Fruit fly (Drosophila melanogaster): ENCODE measurements around the gene aurA.

aurA gene

dm6 chr3R:11969217-11969616, 6.3 kb downstream of the aurA start (continued):
- TF ChIP-seq CG14014 (GFP tag; IDR thresholded peaks at IDR 0.05) (0 out of 2 replicates have a peak, but pooled peaks have one; percentile 18), MESR4 (GFP tag; optimal IDR thresholded peaks at IDR 0.05) (no peak), Ravus (GFP tag; IDR thresholded peaks at IDR 0.05) (no peak), lilli (GFP tag; optimal IDR thresholded peaks at IDR 0.05) (peak; percentile 23), row (GFP tag; IDR thresholded peaks at IDR 0.05) (peak; percentile 45; the same call in 2 of the 3 replicates), Ets97D (GFP tag; optimal IDR thresholded peaks at IDR 0.05) (no peak), Hr51 (GFP tag; optimal IDR thresholded peaks at IDR 0.05) (peak in 1 of 2 experiments; percentile 18), CG9876 (GFP tag; optimal IDR thresholded peaks at IDR 0.05) (no peak)

dm6 chr3R:11971394-11971793, 8.5 kb downstream of the aurA start, which contains the start of gene GC2:
Gene GC2 (plus strand): TSS chr3R:11971694.
- TF ChIP-seq so (GFP tag; IDR thresholded peaks at IDR 0.05) (no peak), insv (GFP tag; optimal IDR thresholded peaks at IDR 0.05) (no peak), yki (optimal IDR thresholded peaks at IDR 0.05) (no peak), Dip2 (GFP tag; IDR thresholded peaks at IDR 0.05) (no peak), Eip74EF (GFP tag; optimal IDR thresholded peaks at IDR 0.05) (no peak), CG17829 (tag; optimal IDR thresholded peaks at IDR 0.05) (no peak), CG9932 (GFP tag; IDR thresholded peaks at IDR 0.05) (no peak), Scr (GFP tag; IDR thresholded peaks at IDR 0.05; ENCODE audit: partially characterized antibody) (no peak), CG8944 (GFP tag; optimal IDR thresholded peaks at IDR 0.05) (no peak), CG2889 (GFP tag; IDR thresholded peaks at IDR 0.05) (no peak), CG13775 (GFP tag; optimal IDR thresholded peaks at IDR 0.05) (no peak), CG31365 (tag; optimal IDR thresholded peaks at IDR 0.05) (no peak), tx (GFP tag; optimal IDR thresholded peaks at IDR 0.05) (no peak), CG10462 (GFP tag; optimal IDR thresholded peaks at IDR 0.05) (no peak), CG17186 (GFP tag; optimal IDR thresholded peaks at IDR 0.05) (no peak), CG4424 (GFP tag; optimal IDR thresholded peaks at IDR 0.05) (no peak)

- TF ChIP-seq CG12299 (tag; optimal IDR thresholded peaks at IDR 0.05) (no peak), CG17359 (tag; optimal IDR thresholded peaks at IDR 0.05) (no peak), CG6272 (GFP tag; IDR thresholded peaks at IDR 0.05) (no peak), CG15479 (GFP tag; optimal IDR thresholded peaks at IDR 0.05) (no peak), Med (GFP tag) (peak; percentile 35), trh (GFP tag; optimal IDR thresholded peaks at IDR 0.05) (no peak), caup (GFP tag; optimal IDR thresholded peaks at IDR 0.05; ENCODE audit: severe bottlenecking) (no peak), knrl (GFP tag; IDR thresholded peaks at IDR 0.05; ENCODE audit: partially characterized antibody) (no peak), zfh1 (GFP tag; IDR thresholded peaks at IDR 0.05) (no peak), fru (optimal IDR thresholded peaks at IDR 0.05) (no peak), CG14441 (GFP tag; IDR thresholded peaks at IDR 0.05) (no peak), GATAe (GFP tag; conservative IDR thresholded peaks at IDR 0.05) (no peak), Bgb (GFP tag; IDR thresholded peaks at IDR 0.05; ENCODE audit: partially characterized antibody) (0 out of 2 replicates have a peak, but pooled peaks have one; percentile 10), Dad (GFP tag; optimal IDR thresholded peaks at IDR 0.05) (no peak)
These were observed 10.9 kb downstream of the aurA start for dm6 chr3R:11973826-11974225.

dm6 chr3R:11974631-11975030, 11.7 kb downstream of the aurA start, which contains the start of gene Tango9:
Gene Tango9 (minus strand): TSS chr3R:11974910.
- TF ChIP-seq Hsf (GFP tag; optimal IDR thresholded peaks at IDR 0.05) (peak; percentile 9), danr (GFP tag; IDR thresholded peaks at IDR 0.05) (no peak), nom (GFP tag; optimal IDR thresholded peaks at IDR 0.05) (peak; percentile 57), CG15011 (GFP tag; optimal IDR thresholded peaks at IDR 0.05) (no peak), grau (tag; optimal IDR thresholded peaks at IDR 0.05) (peak; percentile 13), ci (GFP tag; IDR thresholded peaks at IDR 0.05) (peak; percentile 62; the same call in 2 of the 3 replicates), CG16813 (GFP tag; IDR thresholded peaks at IDR 0.05; ENCODE audit: partially characterized antibody) (no peak), zen (tag; optimal IDR thresholded peaks at IDR 0.05) (peak; percentile 10), knrl (GFP tag; IDR thresholded peaks at IDR 0.05; ENCODE audit: partially characterized antibody) (peak; percentile 33; the same call in 1 of the 3 replicates), bigmax (GFP tag; optimal IDR thresholded peaks at IDR 0.05) (no peak), CG17802 (tag; optimal IDR thresholded peaks at IDR 0.05) (peak; percentile 95), CG9727 (GFP tag; optimal IDR thresholded peaks at IDR 0.05) (no peak), CG14014 (GFP tag; IDR thresholded peaks at IDR 0.05) (no peak)
